Worm (Caenorhabditis elegans) whole organism, L4 larva: ENCODE measurements around the gene rabx-5.

Experiments
- F10B5.3 ChIP-seq: sonication (generic microtip); optimal IDR thresholded peaks from 2 replicates; lab custom pipeline; 2016; ENCODE audit warnings: mild to moderate bottlenecking, missing genetic modification characterization, missing compliant biosample characterization
- R02D3.7 ChIP-seq: fragments of 150-350 bp; sonication (generic microtip); optimal IDR thresholded peaks from 3 replicates; lab custom pipeline; 2014; ENCODE audit warnings: missing biosample characterization, missing genetic modification characterization
- aha-1 ChIP-seq: fragments of 150-350 bp; peaks from one replicate; lab custom pipeline; 2014; ENCODE audit warnings: missing biosample characterization, missing genetic modification characterization
- ceh-32 ChIP-seq: sonication (generic microtip); optimal IDR thresholded peaks from 2 replicates; lab custom pipeline; 2016; ENCODE audit warnings: mild to moderate bottlenecking, missing genetic modification characterization, missing compliant biosample characterization; ENCODE audit not compliant: poor library complexity
- ceh-62 ChIP-seq: sonication (generic microtip); optimal IDR thresholded peaks from 2 replicates; lab custom pipeline; 2017; ENCODE audit warnings: missing biosample characterization, missing genetic modification characterization
- daf-12 ChIP-seq: fragments of 150-350 bp; optimal IDR thresholded peaks from 2 replicates; lab custom pipeline; 2014; ENCODE audit warnings: missing biosample characterization, missing genetic modification reagents, missing genetic modification characterization
- daf-16 ChIP-seq, 3 experiments: sonication (generic microtip); optimal IDR thresholded peaks; 2 replicates each; lab custom pipeline; 2016 to 2017; ENCODE audit warnings: missing genetic modification characterization in 3 of 3, missing genetic modification reagents in 3 of 3, mild to moderate bottlenecking in 2 of 3, missing compliant biosample characterization in 2 of 3, missing biosample characterization in 1 of 3, moderate library complexity in 1 of 3
- daf-19 ChIP-seq: fragments of 200-800 bp; sonication (Bioruptor generic); conservative IDR thresholded peaks from 2 replicates; pipeline ENCODE4 v1.3.6; 2022; ENCODE audit warnings: missing genetic modification characterization, missing compliant biosample characterization
- daf-8 ChIP-seq: fragments of 200-800 bp; sonication (Bioruptor generic); IDR thresholded peaks from 2 replicates; pipeline ENCODE4 v1.3.6; 2022; ENCODE audit warnings: missing genetic modification characterization, missing compliant biosample characterization
- dmd-6 ChIP-seq: fragments of 200-800 bp; sonication (Bioruptor generic); IDR thresholded peaks from 2 replicates; pipeline ENCODE4 v1.3.6; 2022; ENCODE audit warnings: missing genetic modification reagents, missing genetic modification characterization, missing compliant biosample characterization
- dmd-8 ChIP-seq: fragments of 200-800 bp; sonication (Bioruptor generic); IDR thresholded peaks from 2 replicates; pipeline ENCODE4 v1.3.6; 2022; ENCODE audit warnings: missing genetic modification characterization, missing compliant biosample characterization
- dpl-1 ChIP-seq: fragments of 150-350 bp; optimal IDR thresholded peaks from 2 replicates; lab custom pipeline; 2014; ENCODE audit warnings: missing biosample characterization, missing genetic modification reagents, missing genetic modification characterization
- dve-1 ChIP-seq: sonication (generic microtip); optimal IDR thresholded peaks from 2 replicates; lab custom pipeline; 2017; ENCODE audit warnings: antibody characterized with exemption, mild to moderate bottlenecking, missing genetic modification characterization, missing compliant biosample characterization; ENCODE audit not compliant: insufficient read depth
- egl-27 ChIP-seq: sonication (generic microtip); optimal IDR thresholded peaks from 3 replicates; lab custom pipeline; 2017; ENCODE audit warnings: missing biosample characterization, missing genetic modification reagents, missing genetic modification characterization
- gei-8 ChIP-seq: fragments of 200-800 bp; sonication (Bioruptor generic); optimal IDR thresholded peaks from 2 replicates; lab custom pipeline; 2018; ENCODE audit warnings: mild to moderate bottlenecking, missing genetic modification characterization, missing compliant biosample characterization
- hlh-11 ChIP-seq: fragments of 200-800 bp; sonication (Bioruptor generic); optimal IDR thresholded peaks from 2 replicates; lab custom pipeline; 2018; ENCODE audit warnings: mild to moderate bottlenecking, missing genetic modification characterization, missing compliant biosample characterization
- hlh-30 ChIP-seq: sonication (generic microtip); optimal IDR thresholded peaks from 2 replicates; lab custom pipeline; 2017; ENCODE audit warnings: antibody characterized with exemption, mild to moderate bottlenecking, missing genetic modification characterization, missing compliant biosample characterization; ENCODE audit not compliant: insufficient read depth
- hmg-1.1 ChIP-seq: fragments of 200-800 bp; sonication (Bioruptor generic); IDR thresholded peaks from 2 replicates; pipeline ENCODE4 v1.3.6; 2022; ENCODE audit warnings: missing genetic modification reagents, missing genetic modification characterization, missing compliant biosample characterization
- lin-13 ChIP-seq: fragments of 150-350 bp; optimal IDR thresholded peaks from 2 replicates; lab custom pipeline; 2014; ENCODE audit warnings: missing biosample characterization, missing genetic modification reagents, missing genetic modification characterization
- lin-15B ChIP-seq: fragments of 150-350 bp; sonication (generic microtip); optimal IDR thresholded peaks from 3 replicates; lab custom pipeline; 2014; ENCODE audit warnings: missing biosample characterization, missing genetic modification characterization
- lin-38 ChIP-seq: fragments of 200-800 bp; sonication (Bioruptor generic); IDR thresholded peaks from 2 replicates; pipeline ENCODE4 v1.3.6; 2022; ENCODE audit warnings: missing genetic modification reagents, missing genetic modification characterization, missing compliant biosample characterization
- lsy-2 ChIP-seq, 2 experiments: fragments of 150-350 bp in 1 of 2; sonication (generic microtip) in 1 of 2; optimal IDR thresholded peaks; 2 replicates each; lab custom pipeline; 2014 to 2017; ENCODE audit warnings: missing biosample characterization in 2 of 2, missing genetic modification characterization in 2 of 2
- madf-5 ChIP-seq, 2 experiments: fragments of 200-800 bp; sonication (Bioruptor generic); IDR thresholded peaks; 2 replicates each; pipeline ENCODE4 v1.3.6; 2022; ENCODE audit warnings: missing compliant biosample characterization in 2 of 2, missing genetic modification characterization in 2 of 2
- mdl-1 ChIP-seq, 2 experiments: fragments of 150-350 bp in 1 of 2; sonication (generic microtip) in 1 of 2; optimal IDR thresholded peaks; 2 replicates each; lab custom pipeline; 2014 to 2017; ENCODE audit warnings: missing biosample characterization in 2 of 2, missing genetic modification characterization in 2 of 2
- mep-1 ChIP-seq: fragments of 150-350 bp; sonication (generic microtip); optimal IDR thresholded peaks from 3 replicates; lab custom pipeline; 2014; ENCODE audit warnings: missing biosample characterization, missing genetic modification characterization
- mes-2 ChIP-seq: sonication (generic microtip); optimal IDR thresholded peaks from 2 replicates; lab custom pipeline; 2016; ENCODE audit warnings: missing genotype, mild to moderate bottlenecking, missing genetic modification characterization, missing compliant biosample characterization; ENCODE audit not compliant: poor library complexity, severe bottlenecking
- mxl-2 ChIP-seq: fragments of 200-800 bp; sonication (Bioruptor generic); conservative IDR thresholded peaks from 2 replicates; pipeline ENCODE4 v1.3.6; 2022; ENCODE audit warnings: missing genetic modification reagents, missing genetic modification characterization, missing compliant biosample characterization
- mxl-3 ChIP-seq: fragments of 200-800 bp; sonication (Bioruptor generic); optimal IDR thresholded peaks from 2 replicates; lab custom pipeline; 2018; ENCODE audit warnings: mild to moderate bottlenecking, missing genetic modification characterization, missing compliant biosample characterization
- nhr-10 ChIP-seq: fragments of 150-350 bp; optimal IDR thresholded peaks from 2 replicates; lab custom pipeline; 2014; ENCODE audit warnings: missing biosample characterization, missing genetic modification characterization
- nhr-102 ChIP-seq: sonication (generic microtip); optimal IDR thresholded peaks from 2 replicates; lab custom pipeline; 2016; ENCODE audit warnings: mild to moderate bottlenecking, missing genetic modification characterization, moderate library complexity, missing compliant biosample characterization
- nhr-11 ChIP-seq: fragments of 150-350 bp; optimal IDR thresholded peaks from 2 replicates; lab custom pipeline; 2014; ENCODE audit warnings: missing biosample characterization, missing genetic modification characterization
- nhr-111 ChIP-seq: fragments of 200-800 bp; sonication (Bioruptor generic); optimal IDR thresholded peaks from 2 replicates; lab custom pipeline; 2018; ENCODE audit warnings: mild to moderate bottlenecking, missing genetic modification characterization, missing compliant biosample characterization
- nhr-28 ChIP-seq: fragments of 150-350 bp; optimal IDR thresholded peaks from 2 replicates; lab custom pipeline; 2014; ENCODE audit warnings: missing biosample characterization, missing genetic modification characterization
- pha-4 ChIP-seq, 2 experiments: fragments of 150-350 bp in 1 of 2; fragments of 200-800 bp in 1 of 2; sonication (Bioruptor generic) in 1 of 2; IDR thresholded peaks in 1 of 2; optimal IDR thresholded peaks in 1 of 2; 2 replicates each; pipeline versions ENCODE4 v1.3.6 to Lab custom; 2014 to 2022; ENCODE audit warnings: missing genetic modification characterization in 2 of 2, missing genetic modification reagents in 2 of 2, missing biosample characterization in 1 of 2, missing compliant biosample characterization in 1 of 2
- php-3 ChIP-seq: fragments of 200-800 bp; sonication (Bioruptor generic); IDR thresholded peaks from 2 replicates; pipeline ENCODE4 v1.3.6; 2022; ENCODE audit warnings: missing genetic modification reagents, missing genetic modification characterization, missing compliant biosample characterization
- pqm-1 ChIP-seq: sonication (generic microtip); optimal IDR thresholded peaks from 2 replicates; lab custom pipeline; 2017; ENCODE audit warnings: missing biosample characterization, missing genetic modification characterization
- rbr-2 ChIP-seq: sonication (generic microtip); optimal IDR thresholded peaks from 2 replicates; lab custom pipeline; 2016; ENCODE audit warnings: missing genotype, missing genetic modification characterization, missing compliant biosample characterization
- saeg-2 ChIP-seq: fragments of 200-800 bp; sonication (Bioruptor generic); IDR thresholded peaks from 2 replicates; pipeline ENCODE4 v1.3.6; 2022; ENCODE audit warnings: missing genetic modification reagents, missing genetic modification characterization, missing compliant biosample characterization
- skn-1 ChIP-seq: fragments of 150-350 bp; optimal IDR thresholded peaks from 2 replicates; lab custom pipeline; 2014; ENCODE audit warnings: missing biosample characterization, missing genetic modification characterization
- snpc-1.2 ChIP-seq: fragments of 200-800 bp; sonication (Bioruptor generic); IDR thresholded peaks from 2 replicates; pipeline ENCODE4 v1.3.6; 2022; ENCODE audit warnings: missing genetic modification reagents, missing genetic modification characterization, missing compliant biosample characterization
- snpc-4 ChIP-seq: fragments of 150-350 bp; optimal IDR thresholded peaks from 2 replicates; lab custom pipeline; 2014; ENCODE audit warnings: missing biosample characterization, missing genetic modification characterization
- tag-97 ChIP-seq: fragments of 200-800 bp; sonication (Bioruptor generic); IDR thresholded peaks from 2 replicates; pipeline ENCODE4 v1.3.6; 2022; ENCODE audit warnings: missing genetic modification characterization, missing compliant biosample characterization
- unc-39 ChIP-seq: sonication (generic microtip); optimal IDR thresholded peaks from 2 replicates; lab custom pipeline; 2017; ENCODE audit warnings: missing biosample characterization, missing genetic modification characterization
- vab-7 ChIP-seq: fragments of 200-800 bp; sonication (Bioruptor generic); IDR thresholded peaks from 2 replicates; pipeline ENCODE4 v1.3.6; 2022; ENCODE audit warnings: missing genetic modification reagents, missing genetic modification characterization, missing compliant biosample characterization
- zag-1 ChIP-seq: fragments of 150-350 bp; optimal IDR thresholded peaks from 2 replicates; lab custom pipeline; 2014; ENCODE audit warnings: missing biosample characterization, missing genetic modification characterization
- zip-2 ChIP-seq: fragments of 150-350 bp; optimal IDR thresholded peaks from 2 replicates; lab custom pipeline; 2014; ENCODE audit warnings: missing biosample characterization, missing genetic modification characterization

rabx-5 gene

ce11 chrIII:10624564-10624963 is 19.4 kb downstream of the rabx-5 start (continued):
- TF ChIP-seq gei-8 (GFP tag; lab: Kevin White, UChicago) (peak; percentile 30), lin-15B (tag; lab: Kevin White, UChicago) (no peak), ceh-32 (tag; lab: Kevin White, UChicago) (no peak), snpc-1.2 (GFP tag; lab: Robert Waterston, UW) (peak; percentile 69; the same call in 1 of the 2 replicates), zag-1 (tag; lab: Kevin White, UChicago) (no peak), daf-8 (GFP tag; lab: Robert Waterston, UW) (0 out of 2 replicates have a peak, but pooled peaks have one; percentile 24), nhr-10 (tag; lab: Kevin White, UChicago) (no peak), snpc-4 (tag; lab: Kevin White, UChicago) (no peak), mep-1 (tag; lab: Kevin White, UChicago) (peak; percentile 4), dmd-6 (GFP tag; lab: Robert Waterston, UW) (peak; percentile 46; the same call in 1 of the 2 replicates), aha-1 (tag; lab: Kevin White, UChicago) (no peak), mxl-3 (GFP tag; lab: Kevin White, UChicago) (peak; percentile 20), daf-19 (GFP tag; lab: Robert Waterston, UW) (no peak; the same call in 1 of the 2 replicates), ceh-62 (no peak), mxl-2 (GFP tag; lab: Robert Waterston, UW) (0 out of 2 replicates have a peak, but pooled peaks have one; percentile 17), saeg-2 (GFP tag; lab: Robert Waterston, UW) (no peak), unc-39 (tag; lab: Kevin White, UChicago) (no peak), php-3 (GFP tag; lab: Robert Waterston, UW) (peak; percentile 74; the same call in 1 of the 2 replicates), rbr-2 (peak; percentile 48), dmd-8 (peak; percentile 94)

DNA sequence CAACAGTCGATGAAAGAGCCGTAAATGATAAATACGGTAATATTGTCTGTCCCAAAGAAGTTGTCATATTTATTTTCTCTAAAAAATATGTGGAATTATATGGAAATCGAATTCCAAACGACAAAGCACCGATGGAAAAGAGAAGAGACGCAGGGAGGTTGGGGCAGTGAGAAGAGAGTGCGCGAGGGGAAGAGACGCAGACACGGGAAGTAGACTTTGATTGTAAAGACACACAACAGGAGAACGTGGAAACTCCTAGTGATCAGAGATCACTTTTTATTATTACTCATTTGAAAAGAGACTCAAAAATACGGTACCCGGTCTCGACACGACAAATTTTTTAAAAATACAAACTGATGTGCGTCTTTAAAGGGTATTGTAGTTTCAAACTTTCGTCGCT is 23.2 kb downstream of the rabx-5 start:
- TF ChIP-seq php-3 (GFP tag; lab: Robert Waterston, UW) (no peak), nhr-111 (GFP tag; lab: Kevin White, UChicago) (no peak), mep-1 (tag; lab: Kevin White, UChicago) (peak; percentile 13), vab-7 (GFP tag; lab: Robert Waterston, UW) (no peak), hlh-11 (tag; lab: Kevin White, UChicago) (peak; percentile 58), madf-5 (GFP tag; IDR thresholded peaks at IDR 0.05; lab: Robert Waterston, UW) (no peak), hlh-30 (tag; lab: Kevin White, UChicago) (peak; percentile 32), ceh-32 (tag; lab: Kevin White, UChicago) (no peak), dve-1 (peak; percentile 67), dmd-6 (GFP tag; lab: Robert Waterston, UW) (peak; percentile 21; the same call in 1 of the 2 replicates), lin-13 (GFP tag; lab: Kevin White, UChicago) (peak; percentile 3), daf-12 (no peak), lin-38 (peak; percentile 37), nhr-102 (tag; lab: Kevin White, UChicago) (no peak), daf-19 (GFP tag; lab: Robert Waterston, UW) (no peak), mdl-1 (tag; optimal IDR thresholded peaks at IDR 0.05; lab: Kevin White, UChicago) (peak in 1 of 2 experiments; percentile 73), lsy-2 (tag; optimal IDR thresholded peaks at IDR 0.05; lab: Kevin White, UChicago) (peak in 1 of 2 experiments; percentile 63), R02D3.7 (tag; lab: Kevin White, UChicago) (no peak), daf-16 (GFP tag; optimal IDR thresholded peaks at IDR 0.05; lab: Kevin White, UChicago) (no peak), daf-16 (tag; optimal IDR thresholded peaks at IDR 0.05; lab: Kevin White, UChicago) (peak; percentile 65), tag-97 (GFP tag; lab: Robert Waterston, UW) (no peak), F10B5.3 (tag; lab: Kevin White, UChicago) (no peak), dpl-1 (GFP tag; lab: Kevin White, UChicago) (peak; percentile 31), egl-27 (no peak), pqm-1 (tag; lab: Kevin White, UChicago) (no peak), rbr-2 (no peak), nhr-28 (tag; lab: Kevin White, UChicago) (peak; percentile 18), mes-2 (tag; lab: Kevin White, UChicago) (peak; percentile 46), skn-1 (tag; lab: Kevin White, UChicago) (no peak), hmg-1.1 (GFP tag; lab: Robert Waterston, UW) (peak; percentile 66), unc-39 (tag; lab: Kevin White, UChicago) (no peak), nhr-11 (tag; lab: Kevin White, UChicago) (no peak), pha-4 (GFP tag; IDR thresholded peaks at IDR 0.05; lab: Robert Waterston, UW) (no peak), pha-4 (tag; optimal IDR thresholded peaks at IDR 0.05; lab: Kevin White, UChicago) (no peak), zip-2 (tag; lab: Kevin White, UChicago) (no peak)
